Worm (Caenorhabditis elegans) whole organism, L4 larva: ENCODE results near the gene F28H7.7.

Experiments used
- F44E2.7 ChIP-seq: fragments of 200-800 bp; sonication (Bioruptor generic); IDR thresholded peaks from 2 replicates; pipeline ENCODE4 v2.1.2; 2022; ENCODE audit warnings: missing genetic modification characterization, missing compliant biosample characterization
- F49E8.2 ChIP-seq: sonication (generic microtip); optimal IDR thresholded peaks from 2 replicates; lab custom pipeline; 2016; ENCODE audit warnings: missing compliant biosample characterization, mild to moderate bottlenecking, missing genetic modification characterization, borderline replicate concordance
- T20F7.1 ChIP-seq: fragments of 200-800 bp; sonication (Bioruptor generic); optimal IDR thresholded peaks from 2 replicates; lab custom pipeline; 2018; ENCODE audit warnings: mild to moderate bottlenecking, missing genetic modification characterization, missing compliant biosample characterization
- ZK337.2 ChIP-seq: fragments of 200-800 bp; sonication (Bioruptor generic); IDR thresholded peaks from 2 replicates; pipeline ENCODE4 v1.3.6; 2022; ENCODE audit warnings: missing genetic modification reagents, missing genetic modification characterization, missing compliant biosample characterization
- arid-1 ChIP-seq: fragments of 200-800 bp; sonication (Bioruptor generic); conservative IDR thresholded peaks from 2 replicates; pipeline ENCODE4 v1.3.6; 2022; ENCODE audit warnings: missing genetic modification reagents, missing genetic modification characterization, missing compliant biosample characterization
- ceh-20 ChIP-seq: fragments of 200-800 bp; sonication (Bioruptor generic); IDR thresholded peaks from 2 replicates; pipeline ENCODE4 v1.3.6; 2022; ENCODE audit warnings: missing genetic modification reagents, missing genetic modification characterization, missing compliant biosample characterization
- ceh-44 ChIP-seq: fragments of 200-800 bp; sonication (Bioruptor generic); IDR thresholded peaks from 2 replicates; pipeline ENCODE4 v1.3.6; 2022; ENCODE audit warnings: missing genetic modification reagents, missing genetic modification characterization, missing compliant biosample characterization
- ceh-62 ChIP-seq: sonication (generic microtip); optimal IDR thresholded peaks from 2 replicates; lab custom pipeline; 2017; ENCODE audit warnings: missing biosample characterization, missing genetic modification characterization
- ceh-82 ChIP-seq: sonication (generic microtip); optimal IDR thresholded peaks from 2 replicates; lab custom pipeline; 2017; ENCODE audit warnings: missing biosample characterization, missing genetic modification characterization
- ces-1 ChIP-seq: fragments of 150-350 bp; sonication (generic microtip); optimal IDR thresholded peaks from 4 replicates; lab custom pipeline; 2014; ENCODE audit warnings: missing biosample characterization, missing genetic modification reagents, missing genetic modification characterization
- cey-2 ChIP-seq: sonication (generic microtip); optimal IDR thresholded peaks from 3 replicates; lab custom pipeline; 2017; ENCODE audit warnings: missing genetic modification characterization, mild to moderate bottlenecking, missing compliant biosample characterization, antibody characterized with exemption, borderline replicate concordance; ENCODE audit not compliant: insufficient read depth
- daf-16 ChIP-seq, 3 experiments: sonication (generic microtip); optimal IDR thresholded peaks; 2 replicates each; lab custom pipeline; 2016 to 2017; ENCODE audit warnings: missing genetic modification characterization in 3 of 3, missing genetic modification reagents in 3 of 3, mild to moderate bottlenecking in 2 of 3, missing compliant biosample characterization in 2 of 3, missing biosample characterization in 1 of 3, moderate library complexity in 1 of 3
- daf-19 ChIP-seq: fragments of 200-800 bp; sonication (Bioruptor generic); conservative IDR thresholded peaks from 2 replicates; pipeline ENCODE4 v1.3.6; 2022; ENCODE audit warnings: missing genetic modification characterization, missing compliant biosample characterization
- dmd-6 ChIP-seq: fragments of 200-800 bp; sonication (Bioruptor generic); IDR thresholded peaks from 2 replicates; pipeline ENCODE4 v1.3.6; 2022; ENCODE audit warnings: missing genetic modification reagents, missing genetic modification characterization, missing compliant biosample characterization
- dve-1 ChIP-seq: sonication (generic microtip); optimal IDR thresholded peaks from 2 replicates; lab custom pipeline; 2017; ENCODE audit warnings: antibody characterized with exemption, mild to moderate bottlenecking, missing genetic modification characterization, missing compliant biosample characterization; ENCODE audit not compliant: insufficient read depth
- fkh-10 ChIP-seq: fragments of 150-350 bp; optimal IDR thresholded peaks from 2 replicates; lab custom pipeline; 2014; ENCODE audit warnings: missing biosample characterization, missing genetic modification reagents, missing genetic modification characterization
- hlh-30 ChIP-seq: sonication (generic microtip); optimal IDR thresholded peaks from 2 replicates; lab custom pipeline; 2017; ENCODE audit warnings: antibody characterized with exemption, mild to moderate bottlenecking, missing genetic modification characterization, missing compliant biosample characterization; ENCODE audit not compliant: insufficient read depth
- jun-1 ChIP-seq: fragments of 150-350 bp; optimal IDR thresholded peaks from 2 replicates; lab custom pipeline; 2014; ENCODE audit warnings: missing biosample characterization, missing genetic modification reagents, missing genetic modification characterization
- lim-7 ChIP-seq: fragments of 200-800 bp; sonication (Bioruptor generic); IDR thresholded peaks from 2 replicates; pipeline ENCODE4 v1.3.6; 2022; ENCODE audit warnings: missing genetic modification characterization, missing compliant biosample characterization
- lin-1 ChIP-seq: fragments of 200-800 bp; sonication (Bioruptor generic); IDR thresholded peaks from 2 replicates; pipeline ENCODE4 v1.3.6; 2022; ENCODE audit warnings: missing genetic modification reagents, missing genetic modification characterization, missing compliant biosample characterization
- lin-13 ChIP-seq: fragments of 150-350 bp; optimal IDR thresholded peaks from 2 replicates; lab custom pipeline; 2014; ENCODE audit warnings: missing biosample characterization, missing genetic modification reagents, missing genetic modification characterization
- lin-29 ChIP-seq: fragments of 200-800 bp; sonication (Bioruptor generic); IDR thresholded peaks from 2 replicates; pipeline ENCODE4 v1.3.6; 2022; ENCODE audit warnings: missing genetic modification reagents, missing genetic modification characterization, missing compliant biosample characterization
- lin-39 ChIP-seq: fragments of 150-350 bp; optimal IDR thresholded peaks from 2 replicates; lab custom pipeline; 2014; ENCODE audit warnings: missing biosample characterization, missing genetic modification reagents, missing genetic modification characterization
- lir-3 ChIP-seq: sonication (generic microtip); optimal IDR thresholded peaks from 2 replicates; lab custom pipeline; 2016; ENCODE audit warnings: mild to moderate bottlenecking, missing genetic modification characterization, missing compliant biosample characterization
- lsy-2 ChIP-seq, 2 experiments: fragments of 150-350 bp in 1 of 2; sonication (generic microtip) in 1 of 2; optimal IDR thresholded peaks; 2 replicates each; lab custom pipeline; 2014 to 2017; ENCODE audit warnings: missing biosample characterization in 2 of 2, missing genetic modification characterization in 2 of 2
- mdl-1 ChIP-seq, 2 experiments: fragments of 150-350 bp in 1 of 2; sonication (generic microtip) in 1 of 2; optimal IDR thresholded peaks; 2 replicates each; lab custom pipeline; 2014 to 2017; ENCODE audit warnings: missing biosample characterization in 2 of 2, missing genetic modification characterization in 2 of 2
- mep-1 ChIP-seq: fragments of 150-350 bp; sonication (generic microtip); optimal IDR thresholded peaks from 3 replicates; lab custom pipeline; 2014; ENCODE audit warnings: missing biosample characterization, missing genetic modification characterization
- mxl-2 ChIP-seq: fragments of 200-800 bp; sonication (Bioruptor generic); conservative IDR thresholded peaks from 2 replicates; pipeline ENCODE4 v1.3.6; 2022; ENCODE audit warnings: missing genetic modification reagents, missing genetic modification characterization, missing compliant biosample characterization
- nhr-102 ChIP-seq: sonication (generic microtip); optimal IDR thresholded peaks from 2 replicates; lab custom pipeline; 2016; ENCODE audit warnings: mild to moderate bottlenecking, missing genetic modification characterization, moderate library complexity, missing compliant biosample characterization
- nhr-111 ChIP-seq: fragments of 200-800 bp; sonication (Bioruptor generic); optimal IDR thresholded peaks from 2 replicates; lab custom pipeline; 2018; ENCODE audit warnings: mild to moderate bottlenecking, missing genetic modification characterization, missing compliant biosample characterization
- nhr-25 ChIP-seq: sonication (generic microtip); optimal IDR thresholded peaks from 2 replicates; lab custom pipeline; 2017; ENCODE audit warnings: missing genetic modification characterization, mild to moderate bottlenecking, missing compliant biosample characterization, antibody characterized with exemption, moderate library complexity, borderline replicate concordance; ENCODE audit not compliant: insufficient read depth
- nhr-28 ChIP-seq: fragments of 150-350 bp; optimal IDR thresholded peaks from 2 replicates; lab custom pipeline; 2014; ENCODE audit warnings: missing biosample characterization, missing genetic modification characterization
- nhr-41 ChIP-seq: fragments of 200-800 bp; sonication (Bioruptor generic); IDR thresholded peaks from 2 replicates; pipeline ENCODE4 v1.3.6; 2022; ENCODE audit warnings: missing genetic modification reagents, missing genetic modification characterization, missing compliant biosample characterization
- nhr-42 ChIP-seq: fragments of 200-800 bp; sonication (Bioruptor generic); IDR thresholded peaks from 2 replicates; pipeline ENCODE4 v1.3.6; 2022; ENCODE audit warnings: missing genetic modification characterization, missing compliant biosample characterization
- nhr-6 ChIP-seq: fragments of 150-350 bp; optimal IDR thresholded peaks from 2 replicates; lab custom pipeline; 2014; ENCODE audit warnings: missing biosample characterization, missing genetic modification characterization
- nhr-76 ChIP-seq: fragments of 150-350 bp; optimal IDR thresholded peaks from 2 replicates; lab custom pipeline; 2014; ENCODE audit warnings: missing biosample characterization, missing genetic modification characterization
- set-16 ChIP-seq: fragments of 200-800 bp; sonication (Bioruptor generic); IDR thresholded peaks from 2 replicates; pipeline ENCODE4 v1.3.6; 2022; ENCODE audit warnings: missing genetic modification reagents, missing genetic modification characterization, missing compliant biosample characterization
- skn-1 ChIP-seq: fragments of 150-350 bp; optimal IDR thresholded peaks from 2 replicates; lab custom pipeline; 2014; ENCODE audit warnings: missing biosample characterization, missing genetic modification characterization
- snpc-1.2 ChIP-seq: fragments of 200-800 bp; sonication (Bioruptor generic); IDR thresholded peaks from 2 replicates; pipeline ENCODE4 v1.3.6; 2022; ENCODE audit warnings: missing genetic modification reagents, missing genetic modification characterization, missing compliant biosample characterization
- unc-130 ChIP-seq: sonication (generic microtip); optimal IDR thresholded peaks from 2 replicates; lab custom pipeline; 2016; ENCODE audit warnings: missing genetic modification reagents, missing genetic modification characterization, missing compliant biosample characterization
- unc-62 ChIP-seq, 3 experiments: fragments of 150-350 bp in 1 of 3; sonication (generic microtip); optimal IDR thresholded peaks in 2 of 3; peaks in 1 of 3; 1 replicate in 1 of 3; 2 replicates in 2 of 3; lab custom pipeline; 2014 to 2017; ENCODE audit warnings: missing biosample characterization in 3 of 3, missing genetic modification characterization in 3 of 3, missing genetic modification reagents in 3 of 3, missing genotype in 1 of 3
- zip-11 ChIP-seq: fragments of 200-800 bp; sonication (Bioruptor generic); IDR thresholded peaks from 2 replicates; pipeline ENCODE4 v1.3.6; 2022; ENCODE audit warnings: missing genetic modification characterization, missing compliant biosample characterization
- zip-2 ChIP-seq: fragments of 150-350 bp; optimal IDR thresholded peaks from 2 replicates; lab custom pipeline; 2014; ENCODE audit warnings: missing biosample characterization, missing genetic modification characterization

F28H7.7 gene

DNA sequence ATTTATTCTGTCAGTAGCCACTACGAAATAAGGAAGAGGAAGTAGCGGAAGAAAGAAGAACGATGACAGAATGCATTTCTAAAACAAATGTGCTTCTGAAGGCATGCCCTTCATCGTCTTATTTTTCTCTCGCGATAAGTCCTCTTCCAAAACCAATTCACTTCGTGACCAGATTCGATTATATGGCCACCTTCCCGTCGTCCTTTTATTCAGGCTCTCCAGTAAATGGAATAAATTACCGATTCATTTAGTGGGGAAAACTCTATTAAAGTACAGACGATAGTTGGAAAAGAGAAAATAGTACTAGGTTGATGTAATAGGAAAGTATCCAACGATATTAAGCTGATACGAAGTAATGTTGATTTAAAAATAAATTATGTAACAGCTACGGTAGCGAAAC is 32.6 kb downstream of the F28H7.7 start:
- TF ChIP-seq snpc-1.2 (GFP tag; lab: Robert Waterston, UW) (no peak), ces-1 (GFP tag; lab: Kevin White, UChicago) (peak; percentile 86)

DNA sequence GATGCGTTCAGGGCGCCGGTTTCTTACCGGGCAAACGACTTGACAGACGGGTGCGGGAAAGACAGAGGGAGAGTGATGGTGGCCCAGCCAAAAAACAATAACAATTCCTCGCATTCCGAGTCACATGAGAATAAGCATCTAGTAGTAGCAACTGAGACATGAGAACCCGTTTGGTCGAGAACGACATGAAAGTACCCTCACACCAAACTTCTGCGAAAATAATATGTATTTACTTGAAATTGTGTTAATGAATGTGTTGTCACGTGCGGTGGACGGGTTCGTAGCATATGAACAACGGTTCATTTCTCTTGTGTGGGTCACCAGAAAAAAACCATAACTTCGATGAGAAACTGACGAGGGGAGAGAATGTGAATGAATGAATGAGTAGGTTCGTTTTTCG is 33.1 kb downstream of the F28H7.7 start:
- peak; percentile 4 for TF ChIP-seq nhr-28 (tag; lab: Kevin White, UChicago)
- TF ChIP-seq lin-39 (tag; lab: Kevin White, UChicago) = no peak
- no peak for TF ChIP-seq skn-1 (tag; lab: Kevin White, UChicago)
- TF ChIP-seq hlh-30 = peak; percentile 65
- no peak for TF ChIP-seq snpc-1.2 (GFP tag; lab: Robert Waterston, UW)
- peak in 1 of 2 experiments; percentile 26 for TF ChIP-seq unc-62 (GFP tag; optimal IDR thresholded peaks at IDR 0.05 in 1 of 2; lab: Kevin White, UChicago)
- no peak for TF ChIP-seq unc-62 (tag; optimal IDR thresholded peaks at IDR 0.05; lab: Kevin White, UChicago)
- no peak for TF ChIP-seq lin-29 (GFP tag; lab: Robert Waterston, UW)
- peak in 1 of 2 experiments; percentile 49 for TF ChIP-seq mdl-1 (tag; optimal IDR thresholded peaks at IDR 0.05; lab: Kevin White, UChicago)
- peak; percentile 6 for TF ChIP-seq dve-1 (tag; lab: Kevin White, UChicago)

- TF ChIP-seq daf-19 (GFP tag; lab: Robert Waterston, UW) = no peak
- TF ChIP-seq nhr-111 (GFP tag; lab: Kevin White, UChicago) = no peak
- no peak for TF ChIP-seq fkh-10 (GFP tag; lab: Kevin White, UChicago)
- no peak for TF ChIP-seq ZK337.2 (GFP tag; lab: Robert Waterston, UW)
- no peak for TF ChIP-seq set-16 (GFP tag; lab: Robert Waterston, UW)
- TF ChIP-seq ceh-20 (GFP tag; lab: Robert Waterston, UW) = peak; percentile 21; the same call in 1 of the 2 replicates
- TF ChIP-seq ceh-82 (tag; lab: Kevin White, UChicago) = no peak
- TF ChIP-seq lim-7 = no peak
- no peak for TF ChIP-seq nhr-76 (tag; lab: Kevin White, UChicago)
- TF ChIP-seq unc-62 (GFP tag; optimal IDR thresholded peaks at IDR 0.05 in 1 of 2; lab: Kevin White, UChicago) = peak in 1 of 2 experiments; percentile 80
- TF ChIP-seq unc-62 (tag; optimal IDR thresholded peaks at IDR 0.05; lab: Kevin White, UChicago) = no peak
- TF ChIP-seq lin-1 = no peak
- no peak for TF ChIP-seq cey-2 (tag; lab: Kevin White, UChicago)
Observed at ce11 chrV:10720303-10720847, 33.6 kb downstream of the F28H7.7 start.

DNA sequence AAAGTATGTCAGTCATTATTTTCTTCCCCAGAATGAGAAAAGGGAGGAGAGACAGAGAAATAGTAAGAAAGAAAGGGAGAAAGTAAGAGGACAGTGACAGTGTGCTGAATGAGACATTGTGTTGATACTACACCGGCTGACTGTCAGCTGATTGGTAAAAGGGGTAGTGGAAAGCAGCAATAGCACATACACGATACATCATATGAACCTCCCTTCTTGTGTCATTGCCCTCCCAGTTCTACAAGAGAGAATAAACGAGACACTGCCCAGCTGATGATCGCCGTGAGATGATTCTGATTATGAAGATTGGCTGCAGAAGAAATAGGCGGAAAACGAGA is 34.1 kb downstream of the F28H7.7 start:
- TF ChIP-seq unc-130 (no peak), lim-7 (no peak), dve-1 (tag; lab: Kevin White, UChicago) (peak; percentile 83), fkh-10 (GFP tag; lab: Kevin White, UChicago) (no peak), nhr-25 (tag; lab: Kevin White, UChicago) (no peak), skn-1 (tag; lab: Kevin White, UChicago) (no peak), lin-13 (GFP tag; lab: Kevin White, UChicago) (no peak), lsy-2 (tag; optimal IDR thresholded peaks at IDR 0.05; lab: Kevin White, UChicago) (peak in 1 of 2 experiments; percentile 48), F44E2.7 (GFP tag; lab: Robert Waterston, UW) (no peak), zip-2 (tag; lab: Kevin White, UChicago) (no peak), T20F7.1 (GFP tag; lab: Kevin White, UChicago) (no peak), nhr-41 (GFP tag; lab: Robert Waterston, UW) (no peak), daf-16 (GFP tag; optimal IDR thresholded peaks at IDR 0.05; lab: Kevin White, UChicago) (no peak), daf-16 (tag; optimal IDR thresholded peaks at IDR 0.05; lab: Kevin White, UChicago) (peak; percentile 54), ceh-44 (GFP tag; lab: Robert Waterston, UW) (no peak), dmd-6 (GFP tag; lab: Robert Waterston, UW) (peak; percentile 78), mxl-2 (GFP tag; lab: Robert Waterston, UW) (no peak), arid-1 (GFP tag; lab: Robert Waterston, UW) (no peak), lir-3 (no peak), zip-11 (GFP tag; lab: Robert Waterston, UW) (no peak), ceh-62 (no peak), nhr-6 (no peak), mep-1 (tag; lab: Kevin White, UChicago) (peak; percentile 71), jun-1 (tag; lab: Kevin White, UChicago) (peak; percentile 25), daf-19 (GFP tag; lab: Robert Waterston, UW) (no peak), nhr-102 (tag; lab: Kevin White, UChicago) (peak; percentile 0), nhr-42 (GFP tag; lab: Robert Waterston, UW) (no peak), F49E8.2 (tag; lab: Kevin White, UChicago) (no peak)
